Fruit fly (Drosophila melanogaster): ENCODE data around the gene CG7362.

DNA sequence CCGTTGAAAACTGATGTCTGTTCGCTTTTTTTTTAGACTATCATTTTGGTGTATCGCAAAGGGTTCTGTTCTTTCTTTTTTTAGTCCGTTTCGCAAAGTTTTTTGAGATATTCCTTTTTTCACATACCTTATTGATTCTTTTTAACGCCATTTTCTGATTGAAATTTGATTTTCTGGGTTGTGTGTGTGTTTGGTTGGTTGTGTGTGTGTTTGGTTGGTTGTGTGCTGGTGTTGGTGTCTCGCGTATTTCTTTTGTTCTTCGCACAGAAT is 14.1 kb downstream of the CG7362 start:
- TF ChIP-seq h (optimal IDR thresholded peaks at IDR 0.05) (no peak), ttk (optimal IDR thresholded peaks at IDR 0.05) (no peak), psq (optimal IDR thresholded peaks at IDR 0.05) (no peak), insv (optimal IDR thresholded peaks at IDR 0.05) (no peak), Myc (optimal IDR thresholded peaks at IDR 0.05) (no peak)
